Worm (Caenorhabditis elegans): ENCODE measurements around the gene srh-141.

- no peak for TF ChIP-seq ZK546.5 (tag; optimal IDR thresholded peaks at IDR 0.05)
- TF ChIP-seq egl-27 (tag; optimal IDR thresholded peaks at IDR 0.05), result no peak
- TF ChIP-seq unc-62 (GFP tag; optimal IDR thresholded peaks at IDR 0.05 in 1 of 2), result no peak
- no peak for TF ChIP-seq unc-62 (tag; optimal IDR thresholded peaks at IDR 0.05)
- no peak for TF ChIP-seq F44E2.7 (GFP tag; IDR thresholded peaks at IDR 0.05)
- TF ChIP-seq snpc-4 (tag; optimal IDR thresholded peaks at IDR 0.05), result no peak
- no peak for TF ChIP-seq ztf-7 (tag; optimal IDR thresholded peaks at IDR 0.05)
- TF ChIP-seq unc-39 (tag; optimal IDR thresholded peaks at IDR 0.05), result no peak
- no peak for TF ChIP-seq ztf-11 (tag; optimal IDR thresholded peaks at IDR 0.05)
Measured at ce11 chrV:16447735-16448134, 4.0 kb downstream of the srh-141 start, which contains the start of gene T08G3.13.
